Worm (Caenorhabditis elegans) whole organism, late embryonic: ENCODE data around the gene sel-1.

Experiments
- ceh-24 ChIP-seq: sonication (generic microtip); optimal IDR thresholded peaks from 2 replicates; lab custom pipeline; 2016; ENCODE audit warnings: mild to moderate bottlenecking, missing genetic modification characterization, missing compliant biosample characterization
- elt-2 ChIP-seq: sonication (generic microtip); optimal IDR thresholded peaks from 2 replicates; lab custom pipeline; 2016; ENCODE audit warnings: missing genetic modification reagents, missing genetic modification characterization, missing compliant biosample characterization
- mec-3 ChIP-seq: sonication (generic microtip); optimal IDR thresholded peaks from 2 replicates; lab custom pipeline; 2016; ENCODE audit warnings: borderline replicate concordance, missing genetic modification characterization, missing compliant biosample characterization
- nhr-11 ChIP-seq: fragments of 150-350 bp; optimal IDR thresholded peaks from 2 replicates; lab custom pipeline; 2014; ENCODE audit warnings: missing biosample characterization, missing genetic modification characterization
- odd-2 ChIP-seq: sonication (generic microtip); optimal IDR thresholded peaks from 2 replicates; lab custom pipeline; 2017; ENCODE audit warnings: antibody characterized with exemption, mild to moderate bottlenecking, missing genetic modification characterization, missing compliant biosample characterization
- ref-2 ChIP-seq: sonication (generic microtip); optimal IDR thresholded peaks from 2 replicates; lab custom pipeline; 2016; ENCODE audit warnings: missing genetic modification characterization, missing compliant biosample characterization
- rnt-1 ChIP-seq: sonication (generic microtip); optimal IDR thresholded peaks from 2 replicates; lab custom pipeline; 2016; ENCODE audit warnings: missing genetic modification characterization, missing compliant biosample characterization
- sox-4 ChIP-seq: sonication (generic microtip); optimal IDR thresholded peaks from 2 replicates; lab custom pipeline; 2017; ENCODE audit warnings: mild to moderate bottlenecking, missing genetic modification characterization, inconsistent platforms, missing compliant biosample characterization
- ttx-3 ChIP-seq: sonication (generic microtip); optimal IDR thresholded peaks from 2 replicates; lab custom pipeline; 2016; ENCODE audit warnings: missing genetic modification reagents, missing genetic modification characterization, missing compliant biosample characterization

DNA sequence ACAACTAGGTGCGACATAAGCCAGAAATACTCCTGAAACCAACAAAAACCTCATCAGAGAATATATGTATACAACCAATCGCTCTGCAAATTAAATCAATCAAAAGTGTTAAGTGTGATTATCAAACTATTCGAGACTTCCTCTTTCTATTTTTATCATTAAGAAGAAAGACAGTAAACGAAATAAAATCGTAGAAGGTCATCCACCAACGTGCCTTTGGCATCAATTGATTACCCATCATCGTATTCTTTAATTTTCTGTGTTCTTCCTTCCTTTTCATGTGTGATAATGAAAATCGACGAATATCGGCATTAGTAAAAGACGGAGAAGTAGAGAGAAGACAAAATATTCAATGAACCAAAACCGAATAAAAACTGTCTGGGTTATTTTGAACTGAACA, 48.6 kb upstream of the sel-1 start:
- TF ChIP-seq elt-2 (tag; lab: Kevin White, UChicago): no peak
- no peak for TF ChIP-seq ref-2
- TF ChIP-seq ttx-3 (tag; lab: Kevin White, UChicago): no peak
- TF ChIP-seq rnt-1 (tag; lab: Kevin White, UChicago): no peak
- TF ChIP-seq odd-2: no peak
- TF ChIP-seq nhr-11: no peak
- TF ChIP-seq ceh-24 (tag; lab: Kevin White, UChicago): no peak
- TF ChIP-seq sox-4 (tag; lab: Kevin White, UChicago): no peak
- TF ChIP-seq mec-3 (tag; lab: Kevin White, UChicago): no peak
